Fruit fly (Drosophila melanogaster): ENCODE data around the gene Octbeta2R.

Gene Octbeta2R

dm6 chr3R:12595187-12595889, at the start of gene Octbeta2R:
TSS of gene Octbeta2R (minus strand) at chr3R:12595725.
- no peak for TF ChIP-seq noc (tag; optimal IDR thresholded peaks at IDR 0.05)

- no peak for TF ChIP-seq noc (tag; optimal IDR thresholded peaks at IDR 0.05)
Measured at dm6 chr3R:12644621-12645310, 49.2 kb upstream of the Octbeta2R start.

- no peak for TF ChIP-seq noc (tag; optimal IDR thresholded peaks at IDR 0.05)
Measured at dm6 chr3R:12642051-12642532, 46.6 kb upstream of the Octbeta2R start, which contains the start of gene CG6753. TSS of gene CG6753 (minus strand) at chr3R:12642482.

DNA sequence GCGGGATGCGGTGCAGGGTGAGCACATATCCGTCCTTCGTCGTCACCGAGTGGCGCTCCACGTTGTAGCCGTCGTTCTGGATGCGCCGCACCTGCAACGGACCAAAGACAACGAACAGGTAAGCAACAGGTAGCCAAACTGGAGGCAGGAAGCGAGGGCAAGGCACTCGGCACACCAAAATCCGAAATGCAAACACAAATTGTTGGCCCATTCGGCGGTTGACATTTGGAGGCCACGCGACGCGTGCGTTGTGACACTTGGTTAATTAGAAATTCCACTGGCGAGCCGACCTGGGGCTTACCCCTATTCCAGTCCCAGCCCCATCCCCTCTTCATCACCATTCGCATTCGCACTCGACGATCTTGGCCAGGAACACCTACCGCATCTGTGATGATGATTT, 46.1 kb upstream of the Octbeta2R start:
- no peak for TF ChIP-seq noc (tag; optimal IDR thresholded peaks at IDR 0.05)

dm6 chr3R:12637961-12638531, 42.5 kb upstream of the Octbeta2R start, which contains the start of gene CG11608:
TSS of gene CG11608 (plus strand) at chr3R:12638481.
- TF ChIP-seq noc (tag; optimal IDR thresholded peaks at IDR 0.05): no peak

dm6 chr3R:12636240-12636639, 40.7 kb upstream of the Octbeta2R start, which contains the start of gene CG11600:
TSS of gene CG11600 (plus strand) at chr3R:12636540.
- no peak for TF ChIP-seq noc (tag; optimal IDR thresholded peaks at IDR 0.05)

DNA sequence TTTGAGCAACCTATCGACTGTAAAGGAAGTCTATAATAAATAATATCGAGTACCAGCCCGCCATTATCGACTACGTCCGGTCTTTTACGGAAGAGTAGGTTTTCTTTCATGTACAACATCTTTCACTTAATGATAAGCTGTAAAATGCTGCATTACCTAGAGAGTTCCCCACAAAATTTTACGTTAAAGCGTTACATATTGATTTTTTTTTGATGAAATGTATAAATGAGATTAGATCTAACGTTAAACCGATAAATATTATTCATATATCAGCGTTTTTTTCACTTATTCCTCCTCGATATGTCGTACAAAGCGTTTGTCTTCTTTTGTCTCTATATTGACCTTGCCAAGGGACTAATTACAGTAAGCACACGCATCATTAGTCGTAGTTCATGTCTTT, 39.1 kb upstream of the Octbeta2R start, which contains the start of gene CG11598:
TSS of gene CG11598 (plus strand) at position 301 of the 400 bp plus-strand sequence.
- no peak for TF ChIP-seq noc (tag; optimal IDR thresholded peaks at IDR 0.05)

DNA sequence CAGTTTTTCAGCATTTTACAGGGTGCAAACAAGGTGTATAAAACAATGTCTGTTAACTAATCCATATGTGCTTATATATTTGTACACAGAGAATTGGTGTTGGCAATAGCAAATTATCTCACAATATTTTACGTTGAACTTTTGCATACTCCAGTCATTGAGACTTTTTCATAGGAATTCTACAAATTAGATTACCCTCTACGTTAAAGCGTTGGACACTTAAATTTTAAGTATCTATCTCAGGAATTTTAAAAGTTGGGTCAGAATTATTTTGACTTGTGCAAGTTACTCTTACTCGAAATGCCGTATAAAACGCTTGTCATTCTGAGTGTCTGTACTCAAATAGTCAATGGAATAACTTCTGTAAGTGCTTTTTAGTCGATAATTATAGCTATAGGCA, 37.5 kb upstream of the Octbeta2R start, which contains the start of gene CG18530:
TSS of gene CG18530 (plus strand) at position 301 of the 400 bp plus-strand sequence.
- TF ChIP-seq noc (tag; optimal IDR thresholded peaks at IDR 0.05): no peak

- TF ChIP-seq noc (tag; optimal IDR thresholded peaks at IDR 0.05): no peak
Measured at dm6 chr3R:12630369-12630768, 34.8 kb upstream of the Octbeta2R start, which contains the start of gene Not10. TSS of gene Not10 (plus strand) at chr3R:12630647.

DNA sequence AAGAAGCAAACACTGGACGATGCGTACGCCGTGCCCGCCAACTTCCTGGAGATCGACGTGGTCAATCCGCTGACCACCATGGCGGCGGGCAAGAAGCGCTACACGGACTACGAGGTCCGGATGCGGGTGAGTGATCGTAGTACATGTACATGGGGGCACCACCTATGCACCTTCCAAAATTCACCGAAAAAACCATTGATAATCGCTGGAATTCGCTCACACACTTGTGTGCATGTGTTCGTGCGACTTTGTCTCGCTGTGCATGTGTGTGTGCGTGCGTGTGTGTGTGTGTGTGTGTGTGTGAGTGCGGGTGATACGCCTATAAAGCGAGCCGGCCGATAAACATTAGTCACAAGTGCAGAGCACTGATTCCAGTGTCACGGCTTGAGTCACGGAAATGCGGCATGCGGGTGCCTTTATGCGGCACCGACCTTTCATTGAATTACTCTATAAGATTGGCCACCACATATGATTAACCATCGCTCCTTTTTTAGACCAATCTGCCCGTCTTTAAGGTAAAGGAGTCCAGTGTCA, 32.9 kb upstream of the Octbeta2R start:
- TF ChIP-seq noc (tag; optimal IDR thresholded peaks at IDR 0.05): no peak

- peak; percentile 30 for TF ChIP-seq noc (tag; optimal IDR thresholded peaks at IDR 0.05)
Measured at dm6 chr3R:12627691-12628148, 32.2 kb upstream of the Octbeta2R start, which contains the start of the genes Vha55 and Snx3. TSS of gene Vha55 (minus strand) at chr3R:12627829. TSS of gene Snx3 (plus strand) at chr3R:12628031.

dm6 chr3R:12626674-12627382, 31.3 kb upstream of the Octbeta2R start:
- no peak for TF ChIP-seq noc (tag; optimal IDR thresholded peaks at IDR 0.05)

DNA sequence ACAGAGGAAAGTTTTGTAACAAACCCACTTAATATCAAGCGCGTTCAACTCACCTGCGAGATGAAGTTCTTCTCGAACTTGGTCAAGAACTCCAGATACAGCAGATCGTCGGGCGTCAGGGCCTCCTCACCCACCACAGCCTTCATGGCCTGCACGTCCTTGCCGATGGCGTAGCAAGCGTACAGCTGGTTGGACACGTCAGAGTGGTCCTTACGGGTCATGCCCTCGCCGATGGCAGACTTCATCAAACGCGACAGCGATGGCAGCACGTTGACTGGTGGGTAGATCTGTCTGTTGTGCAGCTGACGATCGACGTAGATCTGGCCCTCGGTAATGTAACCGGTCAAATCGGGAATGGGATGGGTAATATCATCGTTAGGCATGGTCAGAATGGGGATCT, 29.4 kb upstream of the Octbeta2R start:
- TF ChIP-seq noc (tag; optimal IDR thresholded peaks at IDR 0.05): no peak

- TF ChIP-seq noc (tag; optimal IDR thresholded peaks at IDR 0.05): no peak
Measured at dm6 chr3R:12622778-12623177, 27.3 kb upstream of the Octbeta2R start.

DNA sequence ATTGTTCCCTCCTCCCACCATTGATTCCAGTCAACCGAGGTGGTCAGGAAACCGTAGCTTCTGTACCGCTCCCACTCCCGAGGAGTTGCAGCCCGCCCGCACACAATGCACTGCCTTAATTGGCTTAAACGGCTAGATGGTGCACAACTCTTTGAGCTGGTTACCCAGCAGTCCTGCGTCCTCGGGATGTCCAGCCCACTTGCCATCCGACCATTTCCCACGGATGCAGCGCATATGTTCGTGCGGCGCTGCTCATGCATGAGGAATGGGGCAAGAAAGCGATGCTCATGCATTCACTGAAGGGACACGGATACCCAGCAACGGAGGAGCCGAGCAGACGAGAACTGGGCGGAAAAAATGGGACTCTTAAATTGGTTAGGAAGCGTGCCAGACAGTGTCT, 20.0 kb upstream of the Octbeta2R start:
- no peak for TF ChIP-seq noc (tag; optimal IDR thresholded peaks at IDR 0.05)
